Fruit fly (Drosophila melanogaster) whole organism, embryonic: ENCODE results near the gene CG15629.

Experiments
- Ada2b ChIP-seq: fragments of 200-800 bp; sonication (Bioruptor generic); IDR thresholded peaks from 2 replicates; pipeline ENCODE4 v1.3.6; 2022; ENCODE audit warnings: missing biosample characterization, missing genetic modification characterization
- Adf1 ChIP-seq: fragments of 200-800 bp; sonication (Bioruptor generic); IDR thresholded peaks from 2 replicates; pipeline ENCODE4 v1.3.6; 2022; ENCODE audit warnings: missing biosample characterization, missing genetic modification characterization
- Asciz ChIP-seq: fragments of 200-800 bp; sonication (Bioruptor generic); optimal IDR thresholded peaks from 2 replicates; lab custom pipeline; 2017; ENCODE audit warnings: missing biosample characterization, mild to moderate bottlenecking, missing genetic modification characterization, missing genetic modification reagents
- Blimp-1 ChIP-seq: fragments of 200-800 bp; sonication (Bioruptor generic); optimal IDR thresholded peaks from 3 replicates; lab custom pipeline; 2018; ENCODE audit warnings: missing biosample characterization, missing genetic modification characterization, mild to moderate bottlenecking, moderate library complexity, missing genetic modification reagents
- CG10267 ChIP-seq: fragments of 200-800 bp; sonication (Bioruptor generic); optimal IDR thresholded peaks from 2 replicates; lab custom pipeline; 2018; ENCODE audit warnings: missing biosample characterization, mild to moderate bottlenecking, missing genetic modification characterization, moderate library complexity
- CG13123 ChIP-seq: fragments of 200-800 bp; sonication (Bioruptor generic); optimal IDR thresholded peaks from 2 replicates; lab custom pipeline; 2016; ENCODE audit warnings: missing biosample characterization, missing genetic modification characterization
- CG13296 ChIP-seq: fragments of 200-800 bp; sonication (Bioruptor generic); optimal IDR thresholded peaks from 3 replicates; lab custom pipeline; 2018; ENCODE audit warnings: missing biosample characterization, mild to moderate bottlenecking, missing genetic modification characterization
- CG15073 ChIP-seq: fragments of 200-800 bp; sonication (Bioruptor generic); optimal IDR thresholded peaks from 2 replicates; lab custom pipeline; 2016; ENCODE audit warnings: missing biosample characterization, missing genetic modification characterization
- CG15479 ChIP-seq: fragments of 200-800 bp; sonication (Bioruptor generic); optimal IDR thresholded peaks from 3 replicates; lab custom pipeline; 2019; ENCODE audit warnings: missing biosample characterization, mild to moderate bottlenecking, missing genetic modification characterization, moderate library complexity
- CG17612 ChIP-seq: fragments of 200-800 bp; sonication (Bioruptor generic); IDR thresholded peaks from 2 replicates; pipeline ENCODE4 v1.3.6; 2022; ENCODE audit warnings: missing biosample characterization, missing genetic modification characterization
- CG18262 ChIP-seq: fragments of 200-800 bp; optimal IDR thresholded peaks from 3 replicates; lab custom pipeline; 2019; ENCODE audit warnings: missing biosample characterization, mild to moderate bottlenecking, missing genetic modification characterization, moderate library complexity
- CG31224 ChIP-seq: fragments of 200-800 bp; sonication (Bioruptor generic); IDR thresholded peaks from 2 replicates; pipeline ENCODE4 v1.3.6; 2022; ENCODE audit warnings: missing biosample characterization, missing genetic modification characterization
- CG42726 ChIP-seq: fragments of 200-800 bp; sonication (Bioruptor generic); IDR thresholded peaks from 2 replicates; pipeline ENCODE4 v1.3.6; 2022; ENCODE audit warnings: missing biosample characterization, missing genetic modification characterization; ENCODE audit not compliant: partially characterized antibody
- CG4282 ChIP-seq: fragments of 200-800 bp; sonication (Bioruptor generic); optimal IDR thresholded peaks from 2 replicates; lab custom pipeline; 2016; ENCODE audit warnings: missing biosample characterization, missing genetic modification characterization
- CG7839 ChIP-seq: fragments of 200-800 bp; sonication (Bioruptor generic); optimal IDR thresholded peaks from 3 replicates; lab custom pipeline; 2018; ENCODE audit warnings: missing biosample characterization, mild to moderate bottlenecking, missing genetic modification characterization, moderate library complexity
- CG7928 ChIP-seq: fragments of 200-800 bp; sonication (Bioruptor generic); optimal IDR thresholded peaks from 2 replicates; lab custom pipeline; 2017; ENCODE audit warnings: missing biosample characterization, mild to moderate bottlenecking, missing genetic modification characterization
- CG7963 ChIP-seq: fragments of 200-800 bp; sonication (Bioruptor generic); IDR thresholded peaks from 3 replicates; pipeline ENCODE4 v1.3.6; 2022; ENCODE audit warnings: missing biosample characterization, missing genetic modification characterization; ENCODE audit not compliant: partially characterized antibody
- CG8924 ChIP-seq: fragments of 200-800 bp; optimal IDR thresholded peaks from 3 replicates; lab custom pipeline; 2019; ENCODE audit warnings: missing biosample characterization, mild to moderate bottlenecking, missing genetic modification characterization, moderate library complexity
- CG9437 ChIP-seq: fragments of 200-800 bp; sonication (Bioruptor generic); optimal IDR thresholded peaks from 2 replicates; lab custom pipeline; 2018; ENCODE audit warnings: missing biosample characterization, mild to moderate bottlenecking, missing genetic modification characterization
- CG9797 ChIP-seq: fragments of 200-800 bp; sonication (Bioruptor generic); optimal IDR thresholded peaks from 3 replicates; lab custom pipeline; 2018; ENCODE audit warnings: missing biosample characterization, mild to moderate bottlenecking, missing genetic modification characterization
- Dek ChIP-seq: fragments of 200-800 bp; sonication (Bioruptor generic); optimal IDR thresholded peaks from 3 replicates; lab custom pipeline; 2019; ENCODE audit warnings: missing biosample characterization, mild to moderate bottlenecking, missing genetic modification characterization, moderate library complexity
- Dip2 ChIP-seq: fragments of 200-800 bp; sonication (Bioruptor generic); IDR thresholded peaks from 2 replicates; pipeline ENCODE4 v1.3.6; 2022; ENCODE audit warnings: missing biosample characterization, missing genetic modification characterization
- Dp ChIP-seq: fragments of 200-800 bp; sonication (Bioruptor generic); optimal IDR thresholded peaks from 2 replicates; lab custom pipeline; 2018; ENCODE audit warnings: missing biosample characterization, mild to moderate bottlenecking, missing genetic modification characterization, moderate library complexity
- Eip74EF ChIP-seq, 2 experiments: fragments of 200-800 bp in 1 of 2; fragments of >200 bp in 1 of 2; sonication (Bioruptor generic) in 1 of 2; optimal IDR thresholded peaks; 2 replicates each; lab custom pipeline; 2017 to 2019; ENCODE audit warnings: missing biosample characterization in 2 of 2, missing genetic modification characterization in 2 of 2, mild to moderate bottlenecking in 1 of 2, moderate library complexity in 1 of 2
- Ets97D ChIP-seq: fragments of 200-800 bp; sonication (Bioruptor generic); optimal IDR thresholded peaks from 3 replicates; lab custom pipeline; 2016; ENCODE audit warnings: missing biosample characterization, missing genetic modification characterization
- Fer3 ChIP-seq: fragments of 200-800 bp; sonication (Bioruptor generic); optimal IDR thresholded peaks from 2 replicates; lab custom pipeline; 2018; ENCODE audit warnings: missing biosample characterization, mild to moderate bottlenecking, missing genetic modification characterization, moderate library complexity
- H15 ChIP-seq: fragments of 200-800 bp; sonication (Bioruptor generic); IDR thresholded peaks from 3 replicates; pipeline ENCODE4 v1.3.6; 2022; ENCODE audit warnings: missing biosample characterization, missing genetic modification characterization
- Hand ChIP-seq: fragments of 200-800 bp; sonication (Bioruptor generic); optimal IDR thresholded peaks from 2 replicates; lab custom pipeline; 2017; ENCODE audit warnings: mild to moderate bottlenecking, missing biosample characterization, missing genetic modification reagents, missing genetic modification characterization
- Hr3 ChIP-seq: fragments of 200-800 bp; sonication (Bioruptor generic); optimal IDR thresholded peaks from 3 replicates; lab custom pipeline; 2016; ENCODE audit warnings: missing biosample characterization, missing genetic modification characterization
- Hr78 ChIP-seq, 2 experiments: fragments of 200-800 bp in 1 of 2; fragments of >200 bp in 1 of 2; sonication (Bioruptor generic) in 1 of 2; optimal IDR thresholded peaks; 2 replicates each; lab custom pipeline; 2017 to 2019; ENCODE audit warnings: missing biosample characterization in 2 of 2, missing genetic modification characterization in 2 of 2, mild to moderate bottlenecking in 1 of 2, moderate library complexity in 1 of 2
- MESR4 ChIP-seq: fragments of 200-800 bp; sonication (Bioruptor generic); optimal IDR thresholded peaks from 2 replicates; lab custom pipeline; 2018; ENCODE audit warnings: missing biosample characterization, mild to moderate bottlenecking, missing genetic modification characterization, moderate library complexity
- Pdp1 ChIP-seq, 2 experiments: fragments of 200-800 bp; sonication (Bioruptor generic); optimal IDR thresholded peaks; 3 replicates each; lab custom pipeline; 2016; ENCODE audit warnings: missing biosample characterization in 2 of 2, missing genetic modification characterization in 2 of 2, mild to moderate bottlenecking in 1 of 2, moderate library complexity in 1 of 2
- Poxn ChIP-seq: fragments of 200-800 bp; sonication (Bioruptor generic); IDR thresholded peaks from 2 replicates; pipeline ENCODE4 v1.3.6; 2022; ENCODE audit warnings: missing biosample characterization, missing genetic modification characterization
- Sox102F ChIP-seq: fragments of 200-800 bp; sonication (Bioruptor generic); optimal IDR thresholded peaks from 2 replicates; lab custom pipeline; 2018; ENCODE audit warnings: missing biosample characterization, mild to moderate bottlenecking, missing genetic modification characterization, moderate library complexity
- bigmax ChIP-seq: fragments of 200-800 bp; sonication (Bioruptor generic); optimal IDR thresholded peaks from 2 replicates; lab custom pipeline; 2018; ENCODE audit warnings: missing biosample characterization, mild to moderate bottlenecking, missing genetic modification characterization
- crp ChIP-seq, 2 experiments: fragments of 200-800 bp; sonication (Bioruptor generic); optimal IDR thresholded peaks; 2 replicates in 1 of 2; 3 replicates in 1 of 2; lab custom pipeline; 2017; ENCODE audit warnings: missing biosample characterization in 2 of 2, missing genetic modification characterization in 2 of 2, mild to moderate bottlenecking in 1 of 2, moderate library complexity in 1 of 2
- fu2 ChIP-seq: fragments of 200-800 bp; sonication (Bioruptor generic); optimal IDR thresholded peaks from 2 replicates; lab custom pipeline; 2016; ENCODE audit warnings: missing biosample characterization, missing genetic modification characterization
- gro ChIP-seq: fragments of 200-800 bp; sonication (Bioruptor generic); optimal IDR thresholded peaks from 2 replicates; lab custom pipeline; 2016; ENCODE audit warnings: missing biosample characterization, missing genetic modification characterization
- hkb ChIP-seq, 2 experiments: fragments of 200-800 bp in 1 of 2; fragments of >200 bp in 1 of 2; sonication (Bioruptor generic) in 1 of 2; IDR thresholded peaks in 1 of 2; optimal IDR thresholded peaks in 1 of 2; 2 replicates each; pipeline versions ENCODE4 v1.3.6 to Lab custom; 2017 to 2022; ENCODE audit warnings: missing biosample characterization in 1 of 2, missing genetic modification characterization in 1 of 2
- lab ChIP-seq: fragments of 200-800 bp; sonication (Bioruptor generic); optimal IDR thresholded peaks from 3 replicates; lab custom pipeline; 2017; ENCODE audit warnings: missing biosample characterization, missing genetic modification characterization, mild to moderate bottlenecking, moderate library complexity, missing genetic modification reagents
- psq ChIP-seq: fragments of 200-800 bp; sonication (Bioruptor generic); optimal IDR thresholded peaks from 2 replicates; lab custom pipeline; 2017; ENCODE audit warnings: missing biosample characterization, missing genetic modification characterization
- ranshi ChIP-seq: fragments of 200-800 bp; sonication (Bioruptor generic); IDR thresholded peaks from 2 replicates; pipeline ENCODE4 v1.3.6; 2022; ENCODE audit warnings: missing biosample characterization, missing genetic modification characterization
- rib ChIP-seq: fragments of 200-800 bp; sonication (Bioruptor generic); IDR thresholded peaks from 2 replicates; pipeline ENCODE4 v1.3.6; 2022; ENCODE audit warnings: missing biosample characterization, missing genetic modification characterization
- schlank ChIP-seq: fragments of 200-800 bp; sonication (Bioruptor generic); optimal IDR thresholded peaks from 2 replicates; lab custom pipeline; 2018; ENCODE audit warnings: missing biosample characterization, mild to moderate bottlenecking, missing genetic modification characterization
- tap ChIP-seq: fragments of 200-800 bp; optimal IDR thresholded peaks from 3 replicates; lab custom pipeline; 2019; ENCODE audit warnings: missing biosample characterization, mild to moderate bottlenecking, missing genetic modification characterization, moderate library complexity
- trh ChIP-seq: fragments of 200-800 bp; sonication (Bioruptor generic); optimal IDR thresholded peaks from 2 replicates; lab custom pipeline; 2016; ENCODE audit warnings: missing biosample characterization, missing genetic modification characterization
- wdn ChIP-seq: fragments of 200-800 bp; sonication (Bioruptor generic); IDR thresholded peaks from 2 replicates; pipeline ENCODE4 v1.3.6; 2022; ENCODE audit warnings: missing biosample characterization, missing genetic modification characterization
- zf30C ChIP-seq: fragments of 200-800 bp; sonication (Bioruptor generic); optimal IDR thresholded peaks from 3 replicates; lab custom pipeline; 2018; ENCODE audit warnings: missing biosample characterization, mild to moderate bottlenecking, missing genetic modification characterization

CG15629 gene

DNA sequence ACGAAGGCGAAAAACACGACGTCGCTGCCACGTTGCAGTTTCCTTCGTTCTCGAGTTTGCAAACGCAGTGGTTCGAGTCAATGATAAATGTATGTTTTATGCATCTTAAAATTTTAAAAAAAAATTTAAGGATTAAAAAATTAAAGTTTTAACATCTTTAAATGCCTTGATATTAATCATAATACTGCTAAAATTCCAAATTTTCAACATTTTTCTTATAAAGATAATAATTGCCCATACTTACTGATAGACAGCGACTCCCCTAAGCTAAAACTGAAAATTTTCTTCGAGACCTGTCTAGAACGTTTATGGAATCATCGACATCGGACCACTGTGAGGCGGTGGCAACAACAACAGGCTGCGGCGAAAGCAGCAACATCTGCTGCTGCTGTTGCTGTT is 8.5 kb downstream of the CG15629 start (continued):
- TF ChIP-seq Asciz (GFP tag; lab: Kevin White, UChicago) (peak; percentile 57), CG10267 (tag; lab: Kevin White, UChicago) (peak; percentile 72), CG7963 (GFP tag; lab: Robert Waterston, UW) (no peak), fu2 (no peak), tap (tag; lab: Kevin White, UChicago) (no peak), Dp (GFP tag; lab: Kevin White, UChicago) (no peak), Adf1 (peak; percentile 40), gro (peak; percentile 56), Ets97D (GFP tag; lab: Kevin White, UChicago) (peak; percentile 19), hkb (optimal IDR thresholded peaks at IDR 0.05; lab: Kevin White, UChicago) (no peak), hkb (GFP tag; IDR thresholded peaks at IDR 0.05; lab: Robert Waterston, UW) (peak; percentile 73), Pdp1 (GFP tag; optimal IDR thresholded peaks at IDR 0.05; lab: Kevin White, UChicago) (peak; percentile 25 to 44), Fer3 (tag; lab: Kevin White, UChicago) (peak; percentile 78), MESR4 (no peak), rib (GFP tag; lab: Robert Waterston, UW) (peak; percentile 20; the same call in 1 of the 2 replicates), H15 (GFP tag; lab: Robert Waterston, UW) (no peak), CG9797 (GFP tag; lab: Kevin White, UChicago) (no peak), Poxn (GFP tag; lab: Robert Waterston, UW) (no peak), Hand (GFP tag; lab: Kevin White, UChicago) (peak; percentile 85), Dip2 (GFP tag; lab: Robert Waterston, UW) (0 out of 2 replicates have a peak, but pooled peaks have one; percentile 28), CG18262 (tag; lab: Kevin White, UChicago) (peak; percentile 83), lab (peak; percentile 84), crp (GFP tag; optimal IDR thresholded peaks at IDR 0.05; lab: Kevin White, UChicago) (peak in 1 of 2 experiments; percentile 14), CG4282 (GFP tag; lab: Kevin White, UChicago) (peak; percentile 53), bigmax (GFP tag; lab: Kevin White, UChicago) (no peak), zf30C (GFP tag; lab: Kevin White, UChicago) (no peak), CG13123 (GFP tag; lab: Kevin White, UChicago) (no peak), CG31224 (GFP tag; lab: Robert Waterston, UW) (peak; percentile 50; the same call in 1 of the 2 replicates), Blimp-1 (peak; percentile 55), CG13296 (GFP tag; lab: Kevin White, UChicago) (peak; percentile 88), Ada2b (GFP tag; lab: Robert Waterston, UW) (peak; percentile 75), Eip74EF (GFP tag; optimal IDR thresholded peaks at IDR 0.05; lab: Kevin White, UChicago) (peak in 1 of 2 experiments; percentile 47), CG15479 (peak; percentile 34), CG7928 (peak; percentile 7), wdn (GFP tag; lab: Robert Waterston, UW) (peak; percentile 51; the same call in 1 of the 2 replicates), CG42726 (GFP tag; lab: Robert Waterston, UW) (0 out of 2 replicates have a peak, but pooled peaks have one; percentile 25), schlank (peak; percentile 27), Hr78 (GFP tag; optimal IDR thresholded peaks at IDR 0.05; lab: Kevin White, UChicago) (peak in 1 of 2 experiments; percentile 4), psq (GFP tag; lab: Kevin White, UChicago) (no peak), Dek (tag; lab: Kevin White, UChicago) (peak; percentile 71), Hr3 (GFP tag; lab: Kevin White, UChicago) (peak; percentile 42), ranshi (peak; percentile 59), Sox102F (GFP tag; lab: Kevin White, UChicago) (peak; percentile 44), CG9437 (GFP tag; lab: Kevin White, UChicago) (peak; percentile 34), trh (GFP tag; lab: Kevin White, UChicago) (no peak), CG8924 (peak; percentile 70), CG7839 (peak; percentile 84), CG15073 (no peak), CG17612 (GFP tag; lab: Robert Waterston, UW) (no peak)
